Worm (Caenorhabditis elegans) whole organism, mixed stage, embryonic: ENCODE data around the gene F54D12.8.

Experiments
- lsy-2 ChIP-seq: fragments of 150-350 bp; optimal IDR thresholded peaks from 2 replicates; lab custom pipeline; 2014; ENCODE audit warnings: missing biosample characterization, missing genetic modification characterization
- nhr-12 ChIP-seq: fragments of 150-350 bp; optimal IDR thresholded peaks from 2 replicates; lab custom pipeline; 2014; ENCODE audit warnings: missing biosample characterization, missing genetic modification characterization
- ztf-11 ChIP-seq: fragments of 150-350 bp; optimal IDR thresholded peaks from 2 replicates; lab custom pipeline; 2014; ENCODE audit warnings: missing biosample characterization, missing genetic modification characterization

ce11 chrII:1381618-1382017, 16.2 kb downstream of the F54D12.8 start, which contains the start of gene F54D12.9:
- TF ChIP-seq nhr-12 (tag; lab: Kevin White, UChicago) (no peak), lsy-2 (no peak), ztf-11 (tag; lab: Kevin White, UChicago) (no peak)
